Worm (Caenorhabditis elegans) whole organism, young adult: ENCODE data around the gene K01G5.8.

Experiments
- B0019.2 ChIP-seq: fragments of 200-800 bp; sonication (Bioruptor generic); conservative IDR thresholded peaks from 2 replicates; pipeline ENCODE4 v1.3.6; 2022; ENCODE audit warnings: missing genetic modification reagents, missing genetic modification characterization, missing compliant biosample characterization
- B0035.1 ChIP-seq: sonication (generic microtip); optimal IDR thresholded peaks from 2 replicates; lab custom pipeline; 2016; ENCODE audit warnings: missing genetic modification characterization, mild to moderate bottlenecking, missing compliant biosample characterization, missing genotype, missing genetic modification reagents
- B0261.1 ChIP-seq: sonication (generic microtip); optimal IDR thresholded peaks from 2 replicates; lab custom pipeline; 2016; ENCODE audit warnings: mild to moderate bottlenecking, missing genetic modification characterization, moderate library complexity, missing compliant biosample characterization
- C17E4.6 ChIP-seq: fragments of 200-800 bp; sonication (Bioruptor generic); IDR thresholded peaks from 2 replicates; pipeline ENCODE4 v1.3.6; 2022; ENCODE audit warnings: missing genetic modification reagents, missing genetic modification characterization, missing compliant biosample characterization
- F22D6.2 ChIP-seq: sonication (generic microtip); optimal IDR thresholded peaks from 2 replicates; lab custom pipeline; 2016; ENCODE audit warnings: mild to moderate bottlenecking, missing genetic modification characterization, missing compliant biosample characterization
- F23B12.7 ChIP-seq: sonication (generic microtip); optimal IDR thresholded peaks from 2 replicates; lab custom pipeline; 2017; ENCODE audit warnings: missing genetic modification characterization, mild to moderate bottlenecking, missing compliant biosample characterization, antibody characterized with exemption, moderate library complexity; ENCODE audit not compliant: insufficient read depth
- F37B4.10 ChIP-seq: fragments of 200-800 bp; sonication (Bioruptor generic); IDR thresholded peaks from 2 replicates; pipeline ENCODE4 v1.3.6; 2022; ENCODE audit warnings: missing genetic modification characterization, missing compliant biosample characterization
- F39B2.1 ChIP-seq: fragments of 200-800 bp; sonication (Bioruptor generic); IDR thresholded peaks from 2 replicates; pipeline ENCODE4 v1.3.6; 2022; ENCODE audit warnings: missing genetic modification reagents, missing genetic modification characterization, missing compliant biosample characterization
- F49E8.2 ChIP-seq: sonication (generic microtip); optimal IDR thresholded peaks from 3 replicates; lab custom pipeline; 2017; ENCODE audit warnings: missing genetic modification characterization, mild to moderate bottlenecking, missing compliant biosample characterization, antibody characterized with exemption, moderate library complexity; ENCODE audit not compliant: insufficient read depth
- K12H6.12 ChIP-seq: fragments of 200-800 bp; sonication (Bioruptor generic); optimal IDR thresholded peaks from 2 replicates; lab custom pipeline; 2018; ENCODE audit warnings: mild to moderate bottlenecking, missing genetic modification characterization, missing compliant biosample characterization
- T26A5.8 ChIP-seq: sonication (generic microtip); optimal IDR thresholded peaks from 2 replicates; lab custom pipeline; 2016; ENCODE audit warnings: missing genetic modification characterization, missing compliant biosample characterization
- Y79H2A.3 ChIP-seq: fragments of 200-800 bp; sonication (Bioruptor generic); conservative IDR thresholded peaks from 2 replicates; pipeline ENCODE4 v1.3.6; 2022; ENCODE audit warnings: missing genetic modification reagents, missing genetic modification characterization, missing compliant biosample characterization
- ZK185.1 ChIP-seq: sonication (generic microtip); optimal IDR thresholded peaks from 2 replicates; lab custom pipeline; 2016; ENCODE audit warnings: mild to moderate bottlenecking, missing genetic modification characterization, missing compliant biosample characterization; ENCODE audit not compliant: poor library complexity, severe bottlenecking
- akir-1 ChIP-seq: fragments of 200-800 bp; sonication (Bioruptor generic); optimal IDR thresholded peaks from 2 replicates; lab custom pipeline; 2018; ENCODE audit warnings: mild to moderate bottlenecking, missing genetic modification characterization, moderate library complexity, missing compliant biosample characterization
- aptf-2 ChIP-seq: fragments of 200-800 bp; sonication (Bioruptor generic); conservative IDR thresholded peaks from 2 replicates; pipeline ENCODE4 v1.3.6; 2022; ENCODE audit warnings: missing genetic modification reagents, missing genetic modification characterization, missing compliant biosample characterization
- atf-7 ChIP-seq: sonication (generic microtip); optimal IDR thresholded peaks from 2 replicates; lab custom pipeline; 2017; ENCODE audit warnings: mild to moderate bottlenecking, missing genetic modification characterization, missing compliant biosample characterization
- athp-1 ChIP-seq: sonication (generic microtip); optimal IDR thresholded peaks from 2 replicates; lab custom pipeline; 2017; ENCODE audit warnings: mild to moderate bottlenecking, missing genetic modification characterization, missing compliant biosample characterization
- attf-3 ChIP-seq: fragments of 200-800 bp; sonication (Bioruptor generic); conservative IDR thresholded peaks from 2 replicates; pipeline ENCODE4 v1.3.6; 2022; ENCODE audit warnings: missing genetic modification reagents, missing genetic modification characterization, missing compliant biosample characterization
- attf-6 ChIP-seq: fragments of 200-800 bp; sonication (Bioruptor generic); IDR thresholded peaks from 2 replicates; pipeline ENCODE4 v1.3.6; 2022; ENCODE audit warnings: missing genetic modification reagents, missing genetic modification characterization, missing compliant biosample characterization
- bed-2 ChIP-seq: fragments of 200-800 bp; sonication (Bioruptor generic); IDR thresholded peaks from 2 replicates; pipeline ENCODE4 v1.3.6; 2022; ENCODE audit warnings: missing genetic modification reagents, missing genetic modification characterization, missing compliant biosample characterization
- ceh-100 ChIP-seq: fragments of 200-800 bp; sonication (Bioruptor generic); IDR thresholded peaks from 2 replicates; pipeline ENCODE4 v1.3.6; 2022; ENCODE audit warnings: missing genetic modification reagents, missing genetic modification characterization, missing compliant biosample characterization
- egl-18 ChIP-seq: fragments of 200-800 bp; sonication (Bioruptor generic); IDR thresholded peaks from 2 replicates; pipeline ENCODE4 v1.3.6; 2022; ENCODE audit warnings: missing genetic modification reagents, missing genetic modification characterization, missing compliant biosample characterization
- ekl-4 ChIP-seq: fragments of 200-800 bp; sonication (Bioruptor generic); IDR thresholded peaks from 2 replicates; pipeline ENCODE4 v1.3.6; 2022; ENCODE audit warnings: missing genetic modification reagents, missing genetic modification characterization, missing compliant biosample characterization
- fkh-3 ChIP-seq: sonication (generic microtip); optimal IDR thresholded peaks from 2 replicates; lab custom pipeline; 2016; ENCODE audit warnings: mild to moderate bottlenecking, missing genetic modification characterization, missing compliant biosample characterization
- hmg-1.2 ChIP-seq: fragments of 200-800 bp; sonication (Bioruptor generic); IDR thresholded peaks from 2 replicates; pipeline ENCODE4 v1.3.6; 2022; ENCODE audit warnings: missing genetic modification reagents, missing genetic modification characterization, missing compliant biosample characterization
- hmg-20 ChIP-seq: fragments of 200-800 bp; sonication (Bioruptor generic); IDR thresholded peaks from 2 replicates; pipeline ENCODE4 v1.3.6; 2022; ENCODE audit warnings: missing genetic modification reagents, missing genetic modification characterization, missing compliant biosample characterization
- hsf-1 ChIP-seq: fragments of 200-800 bp; sonication (Bioruptor generic); IDR thresholded peaks from 2 replicates; pipeline ENCODE4 v1.3.6; 2022; ENCODE audit warnings: missing genetic modification reagents, missing genetic modification characterization, missing compliant biosample characterization
- let-526 ChIP-seq: fragments of 200-800 bp; sonication (Bioruptor generic); IDR thresholded peaks from 2 replicates; pipeline ENCODE4 v1.3.6; 2022; ENCODE audit warnings: missing genetic modification reagents, missing genetic modification characterization, missing compliant biosample characterization
- lin-40 ChIP-seq: sonication (generic microtip); optimal IDR thresholded peaks from 2 replicates; lab custom pipeline; 2016; ENCODE audit warnings: missing genetic modification characterization, mild to moderate bottlenecking, missing compliant biosample characterization, missing genotype, missing genetic modification reagents
- madf-6 ChIP-seq: fragments of 200-800 bp; sonication (Bioruptor generic); IDR thresholded peaks from 2 replicates; pipeline ENCODE4 v1.3.6; 2022; ENCODE audit warnings: missing genetic modification reagents, missing genetic modification characterization, missing compliant biosample characterization
- mel-28 ChIP-seq: sonication (generic microtip); optimal IDR thresholded peaks from 2 replicates; lab custom pipeline; 2016; ENCODE audit warnings: borderline replicate concordance, mild to moderate bottlenecking, missing genetic modification characterization, missing compliant biosample characterization
- mes-4 ChIP-seq: sonication (generic microtip); optimal IDR thresholded peaks from 2 replicates; lab custom pipeline; 2016; ENCODE audit warnings: missing genotype, missing genetic modification characterization, missing compliant biosample characterization
- nfya-2 ChIP-seq: fragments of 200-800 bp; sonication (Bioruptor generic); IDR thresholded peaks from 2 replicates; pipeline ENCODE4 v1.3.6; 2022; ENCODE audit warnings: missing genetic modification reagents, missing genetic modification characterization, missing compliant biosample characterization
- nhr-179 ChIP-seq: sonication (generic microtip); optimal IDR thresholded peaks from 2 replicates; lab custom pipeline; 2016; ENCODE audit warnings: mild to moderate bottlenecking, missing genetic modification characterization, missing compliant biosample characterization
- nhr-90 ChIP-seq: sonication (generic microtip); optimal IDR thresholded peaks from 2 replicates; lab custom pipeline; 2016; ENCODE audit warnings: missing genotype, mild to moderate bottlenecking, missing genetic modification characterization, missing compliant biosample characterization
- rec-8 ChIP-seq, 2 experiments: sonication (generic microtip); optimal IDR thresholded peaks; 2 replicates each; lab custom pipeline; 2016; ENCODE audit warnings: mild to moderate bottlenecking in 2 of 2, missing genetic modification characterization in 2 of 2, missing genetic modification reagents in 2 of 2, missing genotype in 2 of 2, missing biosample characterization in 1 of 2, missing compliant biosample characterization in 1 of 2, moderate library complexity in 1 of 2
- rpc-1 ChIP-seq, 2 experiments: fragments of 150-350 bp in 1 of 2; sonication (generic microtip) in 1 of 2; optimal IDR thresholded peaks; 2 replicates each; lab custom pipeline; 2014 to 2018; ENCODE audit warnings: missing biosample characterization in 1 of 2, missing genetic modification characterization in 1 of 2, missing genetic modification reagents in 1 of 2, missing genotype in 1 of 2
- snpc-3.4 ChIP-seq: sonication (generic microtip); optimal IDR thresholded peaks from 2 replicates; lab custom pipeline; 2017; ENCODE audit warnings: missing genetic modification characterization, mild to moderate bottlenecking, missing compliant biosample characterization, antibody characterized with exemption, moderate library complexity, missing genotype, missing genetic modification reagents
- snpc-4 ChIP-seq, 5 experiments: fragments of 150-350 bp in 1 of 5; sonication (generic microtip) in 4 of 5; optimal IDR thresholded peaks; 2 replicates each; lab custom pipeline; 2014 to 2018; ENCODE audit warnings: missing genetic modification characterization in 5 of 5, missing biosample characterization in 3 of 5, antibody characterized with exemption in 2 of 5, mild to moderate bottlenecking in 2 of 5, missing compliant biosample characterization in 2 of 5, missing genotype in 2 of 5, moderate library complexity in 2 of 5, missing genetic modification reagents in 1 of 5
- somi-1 ChIP-seq: fragments of 200-800 bp; sonication (Bioruptor generic); optimal IDR thresholded peaks from 2 replicates; lab custom pipeline; 2018; ENCODE audit warnings: mild to moderate bottlenecking, missing genetic modification characterization, missing compliant biosample characterization
- tlf-1 ChIP-seq: fragments of 200-800 bp; sonication (Bioruptor generic); optimal IDR thresholded peaks from 2 replicates; lab custom pipeline; 2018; ENCODE audit warnings: mild to moderate bottlenecking, missing genetic modification characterization, missing compliant biosample characterization
- xnd-1 ChIP-seq: sonication (generic microtip); optimal IDR thresholded peaks from 2 replicates; lab custom pipeline; 2016; ENCODE audit warnings: missing genotype, missing genetic modification reagents, missing genetic modification characterization, missing compliant biosample characterization
- zim-3 ChIP-seq: sonication (generic microtip); optimal IDR thresholded peaks from 2 replicates; lab custom pipeline; 2017; ENCODE audit warnings: mild to moderate bottlenecking, missing genetic modification characterization, moderate library complexity, missing compliant biosample characterization
- ztf-22 ChIP-seq: fragments of 200-800 bp; sonication (Bioruptor generic); optimal IDR thresholded peaks from 2 replicates; lab custom pipeline; 2018; ENCODE audit warnings: mild to moderate bottlenecking, missing genetic modification characterization, moderate library complexity, missing compliant biosample characterization
- ztf-25 ChIP-seq: fragments of 200-800 bp; sonication (Bioruptor generic); IDR thresholded peaks from 2 replicates; pipeline ENCODE4 v1.3.6; 2022; ENCODE audit warnings: missing genetic modification reagents, missing genetic modification characterization, missing compliant biosample characterization
- ztf-26 ChIP-seq: sonication (generic microtip); optimal IDR thresholded peaks from 2 replicates; lab custom pipeline; 2017; ENCODE audit warnings: missing genetic modification characterization, missing compliant biosample characterization
- ztf-3 ChIP-seq: fragments of 200-800 bp; sonication (Bioruptor generic); optimal IDR thresholded peaks from 2 replicates; lab custom pipeline; 2018; ENCODE audit warnings: mild to moderate bottlenecking, missing genetic modification characterization, missing compliant biosample characterization

Gene K01G5.8

DNA sequence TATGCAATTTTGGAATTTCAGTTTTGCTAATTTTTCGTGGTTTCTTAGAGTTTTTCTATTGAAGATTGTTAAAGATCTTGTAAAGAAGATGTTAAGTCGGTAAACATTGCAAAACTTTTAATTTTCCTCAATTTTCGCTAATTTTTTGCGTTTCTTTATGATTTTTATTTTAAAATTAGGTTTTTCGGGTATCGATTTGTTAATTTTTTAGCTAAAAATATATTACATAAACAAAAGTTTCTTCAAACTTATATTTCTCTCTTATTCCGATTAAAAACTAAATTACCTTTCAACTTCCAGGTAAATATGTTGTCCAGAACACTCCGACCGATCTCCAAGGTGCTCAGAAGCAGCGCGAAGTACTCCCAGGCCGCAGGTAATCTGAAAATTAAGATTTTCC, 33.1 kb downstream of the K01G5.8 start, which contains the start of gene mrpl-12:
mrpl-12 (plus strand) TSS at position 301 of the 400 bp plus-strand sequence.
- TF ChIP-seq mel-28 (no peak), nfya-2 (no peak), aptf-2 (GFP tag; lab: Robert Waterston, UW) (no peak), ztf-22 (GFP tag; lab: Kevin White, UChicago) (no peak), xnd-1 (tag; lab: Kevin White, UChicago) (no peak), B0019.2 (no peak), F23B12.7 (tag; lab: Kevin White, UChicago) (no peak), fkh-3 (tag; lab: Kevin White, UChicago) (no peak), attf-3 (GFP tag; lab: Robert Waterston, UW) (no peak), athp-1 (tag; lab: Kevin White, UChicago) (no peak), atf-7 (no peak), snpc-3.4 (tag; lab: Kevin White, UChicago) (no peak), let-526 (GFP tag; lab: Robert Waterston, UW) (no peak), mes-4 (tag; lab: Kevin White, UChicago) (no peak), ztf-3 (GFP tag; lab: Kevin White, UChicago) (no peak), somi-1 (no peak), tlf-1 (GFP tag; lab: Kevin White, UChicago) (no peak)
- TF ChIP-seq, all 124 proteins: peak for 0

DNA sequence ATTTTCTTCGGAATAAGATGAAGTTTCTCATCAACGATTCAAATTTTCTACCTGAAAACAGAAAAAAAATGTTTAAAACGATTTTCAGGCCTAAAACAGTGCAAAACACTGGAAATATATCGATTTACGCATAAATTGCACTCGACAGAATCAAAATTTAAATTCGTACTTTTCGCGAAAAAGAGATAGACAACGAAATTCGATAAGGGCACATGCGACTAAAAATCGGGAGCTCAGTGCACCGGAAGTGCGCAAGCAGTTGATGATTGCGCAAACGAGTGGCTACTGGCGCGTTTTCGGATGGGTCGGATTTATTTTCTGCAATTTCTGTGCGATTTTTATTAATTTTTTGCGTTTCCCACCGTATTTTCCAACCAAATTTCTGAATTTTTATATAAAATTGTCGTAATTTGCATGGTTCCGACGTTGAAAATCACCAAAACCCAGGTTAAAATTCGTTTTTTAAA, 33.6 kb downstream of the K01G5.8 start, which contains the start of the genes Y39A1A.21 and Y39A1A.22:
Y39A1A.21 (minus strand) TSS at position 51 of the 467 bp plus-strand sequence.
Y39A1A.22 (minus strand) TSS at position 57 of the 467 bp plus-strand sequence.
- TF ChIP-seq nhr-90 (tag; lab: Kevin White, UChicago) (no peak), ZK185.1 (tag; lab: Kevin White, UChicago) (peak; percentile 79), ztf-26 (peak; percentile 41), B0035.1 (tag; lab: Kevin White, UChicago) (no peak), akir-1 (no peak), nhr-179 (tag; lab: Kevin White, UChicago) (no peak), fkh-3 (tag; lab: Kevin White, UChicago) (no peak), F37B4.10 (GFP tag; lab: Robert Waterston, UW) (no peak), lin-40 (tag; lab: Kevin White, UChicago) (peak; percentile 80), attf-6 (GFP tag; lab: Robert Waterston, UW) (no peak), B0261.1 (tag; lab: Kevin White, UChicago) (no peak), K12H6.12 (tag; lab: Kevin White, UChicago) (peak; percentile 11), ceh-100 (GFP tag; lab: Robert Waterston, UW) (peak; percentile 75), egl-18 (GFP tag; lab: Robert Waterston, UW) (no peak), hsf-1 (GFP tag; lab: Robert Waterston, UW) (0 out of 2 replicates have a peak, but pooled peaks have one; percentile 37), F49E8.2 (tag; lab: Kevin White, UChicago) (no peak), ztf-25 (GFP tag; lab: Robert Waterston, UW) (no peak), Y79H2A.3 (GFP tag; lab: Robert Waterston, UW) (no peak), rpc-1 (optimal IDR thresholded peaks at IDR 0.05; lab: Kevin White, UChicago) (no peak), rpc-1 (tag; optimal IDR thresholded peaks at IDR 0.05; lab: Kevin White, UChicago) (no peak), F39B2.1 (no peak), bed-2 (GFP tag; lab: Robert Waterston, UW) (no peak), ekl-4 (GFP tag; lab: Robert Waterston, UW) (peak; percentile 74; the same call in 1 of the 2 replicates), T26A5.8 (tag; lab: Kevin White, UChicago) (no peak), C17E4.6 (GFP tag; lab: Robert Waterston, UW) (no peak), F22D6.2 (tag; lab: Kevin White, UChicago) (no peak), rec-8 (tag; optimal IDR thresholded peaks at IDR 0.05; lab: Kevin White, UChicago) (no peak), snpc-4 (GFP tag; optimal IDR thresholded peaks at IDR 0.05; lab: Kevin White, UChicago) (no peak), snpc-4 (tag; optimal IDR thresholded peaks at IDR 0.05; lab: Kevin White, UChicago) (peak; percentile 40 to 59 (median 48)), zim-3 (tag; lab: Kevin White, UChicago) (no peak), hmg-20 (GFP tag; lab: Robert Waterston, UW) (peak; percentile 74), madf-6 (peak; percentile 84), hmg-1.2 (peak; percentile 46)
